Fruit fly (Drosophila melanogaster): ENCODE measurements around the gene CG34296.

dm6 chr3R:29705789-29706303 is 16.5 kb upstream of the CG34296 start:
- no peak for TF ChIP-seq gl (tag; optimal IDR thresholded peaks at IDR 0.05)
- no peak for TF ChIP-seq rn (GFP tag; IDR thresholded peaks at IDR 0.05)
- TF ChIP-seq fd96Ca (GFP tag; IDR thresholded peaks at IDR 0.05), result no peak
- no peak for TF ChIP-seq CG10348 (GFP tag; IDR thresholded peaks at IDR 0.05)
- no peak for TF ChIP-seq CG12605 (GFP tag; IDR thresholded peaks at IDR 0.05)
- no peak for TF ChIP-seq EcR (GFP tag; optimal IDR thresholded peaks at IDR 0.05)
- no peak for TF ChIP-seq D1 (tag; optimal IDR thresholded peaks at IDR 0.05)
- no peak for TF ChIP-seq CG17806 (tag; optimal IDR thresholded peaks at IDR 0.05)
- TF ChIP-seq CG34367 (tag; optimal IDR thresholded peaks at IDR 0.05), result no peak
- TF ChIP-seq Pif1A (GFP tag; optimal IDR thresholded peaks at IDR 0.05), result no peak
